Fruit fly (Drosophila melanogaster): ENCODE data around the gene eIF4G1.

Gene eIF4G1

dm6 chr4:867937-868336 is 62.6 kb downstream of the eIF4G1 start:
- TF ChIP-seq CG3281 (GFP tag; optimal IDR thresholded peaks at IDR 0.05) (no peak), nerfin-2 (GFP tag; IDR thresholded peaks at IDR 0.05; ENCODE audit: partially characterized antibody) (no peak), nerfin-1 (tag; optimal IDR thresholded peaks at IDR 0.05) (no peak), CG14860 (GFP tag; IDR thresholded peaks at IDR 0.05; ENCODE audit: partially characterized antibody) (no peak), CG10654 (GFP tag; optimal IDR thresholded peaks at IDR 0.05) (no peak), CG30020 (tag; optimal IDR thresholded peaks at IDR 0.05) (peak; percentile 65), CG4360 (GFP tag; IDR thresholded peaks at IDR 0.05) (no peak), CG11723 (GFP tag; optimal IDR thresholded peaks at IDR 0.05) (peak; percentile 83), hbn (GFP tag; IDR thresholded peaks at IDR 0.05; ENCODE audit: partially characterized antibody) (no peak)

dm6 chr4:866437-867216 is 63.9 kb downstream of the eIF4G1 start, which contains the start of gene Gyf:
TSS of gene Gyf (minus strand) at chr4:867025.
- peak; percentile 54 for TF ChIP-seq shn (GFP tag; optimal IDR thresholded peaks at IDR 0.05)
- peak; percentile 48 for TF ChIP-seq CG2116 (GFP tag; optimal IDR thresholded peaks at IDR 0.05)
- TF ChIP-seq Gug (GFP tag; IDR thresholded peaks at IDR 0.05), result no peak
- TF ChIP-seq CG9876 (GFP tag; optimal IDR thresholded peaks at IDR 0.05), result peak; percentile 58
- no peak for TF ChIP-seq Elba2 (GFP tag; optimal IDR thresholded peaks at IDR 0.05)
- peak; percentile 82 for TF ChIP-seq pfk (GFP tag; optimal IDR thresholded peaks at IDR 0.05)
- TF ChIP-seq Mes4 (GFP tag; optimal IDR thresholded peaks at IDR 0.05), result peak; percentile 29
- peak; percentile 13 for TF ChIP-seq CG33557 (GFP tag; optimal IDR thresholded peaks at IDR 0.05)
- TF ChIP-seq pho (GFP tag; optimal IDR thresholded peaks at IDR 0.05), result peak; percentile 23
- TF ChIP-seq ftz-f1 (GFP tag; optimal IDR thresholded peaks at IDR 0.05), result peak; percentile 47
- TF ChIP-seq zfh2 (GFP tag; optimal IDR thresholded peaks at IDR 0.05), result peak; percentile 57
- peak; percentile 26 for TF ChIP-seq CG15696 (tag; optimal IDR thresholded peaks at IDR 0.05)
- TF ChIP-seq Pdp1 (GFP tag; optimal IDR thresholded peaks at IDR 0.05), result peak in 1 of 2 experiments; percentile 35
- peak; percentile 90 for TF ChIP-seq CG8290 (GFP tag; optimal IDR thresholded peaks at IDR 0.05)
- TF ChIP-seq CG8290 (tag; optimal IDR thresholded peaks at IDR 0.05), result peak; percentile 77 to 93
- TF ChIP-seq lilli (GFP tag; optimal IDR thresholded peaks at IDR 0.05), result no peak
- TF ChIP-seq D19B (GFP tag; optimal IDR thresholded peaks at IDR 0.05), result peak; percentile 9
- TF ChIP-seq CG2199 (GFP tag; IDR thresholded peaks at IDR 0.05), result peak; percentile 87; the same call in 2 of the 3 replicates
- TF ChIP-seq Hr78 (GFP tag; optimal IDR thresholded peaks at IDR 0.05), result peak in 1 of 2 experiments; percentile 50
- no peak for TF ChIP-seq Adf1 (GFP tag; IDR thresholded peaks at IDR 0.05)
- TF ChIP-seq sc (optimal IDR thresholded peaks at IDR 0.05), result no peak
- no peak for TF ChIP-seq sc (GFP tag; optimal IDR thresholded peaks at IDR 0.05)
- TF ChIP-seq br (optimal IDR thresholded peaks at IDR 0.05), result no peak
- peak; percentile 53 for TF ChIP-seq CG34376 (GFP tag; optimal IDR thresholded peaks at IDR 0.05)
- no peak for TF ChIP-seq CG11695 (GFP tag; IDR thresholded peaks at IDR 0.05)
- peak; percentile 86 for TF ChIP-seq CG8089 (GFP tag; optimal IDR thresholded peaks at IDR 0.05)
- no peak for TF ChIP-seq CG10543 (GFP tag; optimal IDR thresholded peaks at IDR 0.05)
- no peak for TF ChIP-seq Poxn (GFP tag; IDR thresholded peaks at IDR 0.05)
- TF ChIP-seq Sin3A (optimal IDR thresholded peaks at IDR 0.05), result peak; percentile 27
- no peak for TF ChIP-seq CG43689 (GFP tag; IDR thresholded peaks at IDR 0.05)
- no peak for TF ChIP-seq CG8765 (GFP tag; IDR thresholded peaks at IDR 0.05)
- TF ChIP-seq Tbp (GFP tag; optimal IDR thresholded peaks at IDR 0.05), result no peak
- TF ChIP-seq CG4282 (GFP tag; optimal IDR thresholded peaks at IDR 0.05), result no peak
- no peak for TF ChIP-seq Eip74EF (GFP tag; optimal IDR thresholded peaks at IDR 0.05)
- no peak for TF ChIP-seq odd (GFP tag; optimal IDR thresholded peaks at IDR 0.05)
- peak; percentile 85 for TF ChIP-seq CG12659 (GFP tag; optimal IDR thresholded peaks at IDR 0.05)
- TF ChIP-seq lola (GFP tag; optimal IDR thresholded peaks at IDR 0.05), result peak in 1 of 3 experiments; percentile 77
- peak; percentile 78 for TF ChIP-seq CG9797 (GFP tag; optimal IDR thresholded peaks at IDR 0.05)
- TF ChIP-seq YL-1 (GFP tag; optimal IDR thresholded peaks at IDR 0.05), result peak; percentile 83
- TF ChIP-seq Dip3 (GFP tag; optimal IDR thresholded peaks at IDR 0.05), result peak; percentile 36
- peak; percentile 100 for TF ChIP-seq CG30020 (tag; optimal IDR thresholded peaks at IDR 0.05)
